Worm (Caenorhabditis elegans) whole organism, young adult: ENCODE results near the gene flp-25.
A peak's percentile ranks its signal among the peaks of the same experiment; 100 is the strongest.

Experiments used
- B0035.1 ChIP-seq: sonication (generic microtip); optimal IDR thresholded peaks from 2 replicates; lab custom pipeline; 2016; ENCODE audit warnings: missing genetic modification characterization, mild to moderate bottlenecking, missing compliant biosample characterization, missing genotype, missing genetic modification reagents
- B0261.1 ChIP-seq: sonication (generic microtip); optimal IDR thresholded peaks from 2 replicates; lab custom pipeline; 2016; ENCODE audit warnings: mild to moderate bottlenecking, missing genetic modification characterization, moderate library complexity, missing compliant biosample characterization
- C06A6.2 ChIP-seq: fragments of 200-800 bp; sonication (Bioruptor generic); conservative IDR thresholded peaks from 2 replicates; pipeline ENCODE4 v1.3.6; 2022; ENCODE audit warnings: missing genetic modification characterization, missing compliant biosample characterization
- C17E4.6 ChIP-seq: fragments of 200-800 bp; sonication (Bioruptor generic); IDR thresholded peaks from 2 replicates; pipeline ENCODE4 v1.3.6; 2022; ENCODE audit warnings: missing genetic modification reagents, missing genetic modification characterization, missing compliant biosample characterization
- F23B12.7 ChIP-seq: sonication (generic microtip); optimal IDR thresholded peaks from 2 replicates; lab custom pipeline; 2017; ENCODE audit warnings: missing genetic modification characterization, mild to moderate bottlenecking, missing compliant biosample characterization, antibody characterized with exemption, moderate library complexity; ENCODE audit not compliant: insufficient read depth
- F33H1.4 ChIP-seq: fragments of 200-800 bp; sonication (Bioruptor generic); IDR thresholded peaks from 2 replicates; pipeline ENCODE4 v1.3.6; 2022; ENCODE audit warnings: missing genetic modification reagents, missing genetic modification characterization, missing compliant biosample characterization
- F49E8.2 ChIP-seq: sonication (generic microtip); optimal IDR thresholded peaks from 3 replicates; lab custom pipeline; 2017; ENCODE audit warnings: missing genetic modification characterization, mild to moderate bottlenecking, missing compliant biosample characterization, antibody characterized with exemption, moderate library complexity; ENCODE audit not compliant: insufficient read depth
- F55B11.4 ChIP-seq: sonication (generic microtip); optimal IDR thresholded peaks from 2 replicates; lab custom pipeline; 2016; ENCODE audit warnings: missing compliant biosample characterization, missing genetic modification characterization, borderline replicate concordance; ENCODE audit not compliant: insufficient read depth
- F57C9.4 ChIP-seq: sonication (generic microtip); optimal IDR thresholded peaks from 2 replicates; lab custom pipeline; 2017; ENCODE audit warnings: mild to moderate bottlenecking, missing genetic modification characterization, missing compliant biosample characterization
- K12H6.12 ChIP-seq: fragments of 200-800 bp; sonication (Bioruptor generic); optimal IDR thresholded peaks from 2 replicates; lab custom pipeline; 2018; ENCODE audit warnings: mild to moderate bottlenecking, missing genetic modification characterization, missing compliant biosample characterization
- T07F8.4 ChIP-seq: sonication (generic microtip); optimal IDR thresholded peaks from 2 replicates; lab custom pipeline; 2016; ENCODE audit warnings: mild to moderate bottlenecking, missing genetic modification characterization, moderate library complexity, missing compliant biosample characterization
- Y67H2A.10 ChIP-seq: fragments of 200-800 bp; sonication (Bioruptor generic); conservative IDR thresholded peaks from 2 replicates; pipeline ENCODE4 v1.3.6; 2022; ENCODE audit warnings: missing genetic modification reagents, missing genetic modification characterization, missing compliant biosample characterization
- Y79H2A.3 ChIP-seq: fragments of 200-800 bp; sonication (Bioruptor generic); conservative IDR thresholded peaks from 2 replicates; pipeline ENCODE4 v1.3.6; 2022; ENCODE audit warnings: missing genetic modification reagents, missing genetic modification characterization, missing compliant biosample characterization
- ama-1 ChIP-seq, 3 experiments: fragments of 150-350 bp in 1 of 3; sonication (generic microtip) in 2 of 3; optimal IDR thresholded peaks; 2 replicates each; lab custom pipeline; 2014 to 2018; ENCODE audit warnings: missing biosample characterization in 2 of 3, missing genetic modification characterization in 2 of 3, missing genetic modification reagents in 2 of 3
- atf-7 ChIP-seq: sonication (generic microtip); optimal IDR thresholded peaks from 2 replicates; lab custom pipeline; 2017; ENCODE audit warnings: mild to moderate bottlenecking, missing genetic modification characterization, missing compliant biosample characterization
- attf-5 ChIP-seq: fragments of 200-800 bp; sonication (Bioruptor generic); optimal IDR thresholded peaks from 2 replicates; lab custom pipeline; 2018; ENCODE audit warnings: mild to moderate bottlenecking, missing genetic modification characterization, missing compliant biosample characterization
- bed-2 ChIP-seq: fragments of 200-800 bp; sonication (Bioruptor generic); IDR thresholded peaks from 2 replicates; pipeline ENCODE4 v1.3.6; 2022; ENCODE audit warnings: missing genetic modification reagents, missing genetic modification characterization, missing compliant biosample characterization
- ceh-100 ChIP-seq: fragments of 200-800 bp; sonication (Bioruptor generic); IDR thresholded peaks from 2 replicates; pipeline ENCODE4 v1.3.6; 2022; ENCODE audit warnings: missing genetic modification reagents, missing genetic modification characterization, missing compliant biosample characterization
- ceh-27 ChIP-seq: fragments of 200-800 bp; sonication (Bioruptor generic); optimal IDR thresholded peaks from 2 replicates; lab custom pipeline; 2018; ENCODE audit warnings: mild to moderate bottlenecking, missing genetic modification characterization, moderate library complexity, missing compliant biosample characterization
- ceh-79 ChIP-seq: sonication (generic microtip); optimal IDR thresholded peaks from 2 replicates; lab custom pipeline; 2017; ENCODE audit warnings: mild to moderate bottlenecking, missing genetic modification characterization, missing compliant biosample characterization
- ceh-91 ChIP-seq: fragments of 200-800 bp; sonication (Bioruptor generic); IDR thresholded peaks from 2 replicates; pipeline ENCODE4 v1.3.6; 2022; ENCODE audit warnings: missing genetic modification reagents, missing genetic modification characterization, missing compliant biosample characterization
- chd-7 ChIP-seq: sonication (generic microtip); optimal IDR thresholded peaks from 2 replicates; lab custom pipeline; 2016; ENCODE audit warnings: mild to moderate bottlenecking, missing genetic modification characterization, moderate library complexity, missing compliant biosample characterization
- dox-1 ChIP-seq: fragments of 200-800 bp; sonication (Bioruptor generic); IDR thresholded peaks from 2 replicates; pipeline ENCODE4 v1.3.6; 2022; ENCODE audit warnings: missing genetic modification reagents, missing genetic modification characterization, missing compliant biosample characterization
- egl-18 ChIP-seq: fragments of 200-800 bp; sonication (Bioruptor generic); IDR thresholded peaks from 2 replicates; pipeline ENCODE4 v1.3.6; 2022; ENCODE audit warnings: missing genetic modification reagents, missing genetic modification characterization, missing compliant biosample characterization
- ekl-4 ChIP-seq: fragments of 200-800 bp; sonication (Bioruptor generic); IDR thresholded peaks from 2 replicates; pipeline ENCODE4 v1.3.6; 2022; ENCODE audit warnings: missing genetic modification reagents, missing genetic modification characterization, missing compliant biosample characterization
- gei-17 ChIP-seq: fragments of 200-800 bp; sonication (Bioruptor generic); optimal IDR thresholded peaks from 2 replicates; lab custom pipeline; 2018; ENCODE audit warnings: mild to moderate bottlenecking, missing genetic modification characterization, missing compliant biosample characterization
- hlh-12 ChIP-seq: sonication (generic microtip); optimal IDR thresholded peaks from 2 replicates; lab custom pipeline; 2016; ENCODE audit warnings: missing genetic modification characterization, missing compliant biosample characterization
- hmg-1.2 ChIP-seq: fragments of 200-800 bp; sonication (Bioruptor generic); IDR thresholded peaks from 2 replicates; pipeline ENCODE4 v1.3.6; 2022; ENCODE audit warnings: missing genetic modification reagents, missing genetic modification characterization, missing compliant biosample characterization
- lag-1 ChIP-seq: fragments of 200-800 bp; sonication (Bioruptor generic); IDR thresholded peaks from 2 replicates; pipeline ENCODE4 v1.3.6; 2022; ENCODE audit warnings: missing genetic modification reagents, missing genetic modification characterization, missing compliant biosample characterization
- let-526 ChIP-seq: fragments of 200-800 bp; sonication (Bioruptor generic); IDR thresholded peaks from 2 replicates; pipeline ENCODE4 v1.3.6; 2022; ENCODE audit warnings: missing genetic modification reagents, missing genetic modification characterization, missing compliant biosample characterization
- lin-35 ChIP-seq, 3 experiments: fragments of 150-350 bp in 2 of 3; sonication (generic microtip) in 1 of 3; optimal IDR thresholded peaks; 2 replicates each; lab custom pipeline; 2014 to 2018; ENCODE audit warnings: missing biosample characterization in 3 of 3, missing genetic modification characterization in 3 of 3, missing genetic modification reagents in 3 of 3
- lir-1 ChIP-seq: fragments of 200-800 bp; sonication (Bioruptor generic); conservative IDR thresholded peaks from 2 replicates; pipeline ENCODE4 v1.3.6; 2022; ENCODE audit warnings: missing genetic modification reagents, missing genetic modification characterization, missing compliant biosample characterization
- madf-6 ChIP-seq: fragments of 200-800 bp; sonication (Bioruptor generic); IDR thresholded peaks from 2 replicates; pipeline ENCODE4 v1.3.6; 2022; ENCODE audit warnings: missing genetic modification reagents, missing genetic modification characterization, missing compliant biosample characterization
- madf-8 ChIP-seq: fragments of 200-800 bp; sonication (Bioruptor generic); conservative IDR thresholded peaks from 2 replicates; pipeline ENCODE4 v1.3.6; 2022; ENCODE audit warnings: missing genetic modification reagents, missing genetic modification characterization, missing compliant biosample characterization
- mcd-1 ChIP-seq: fragments of 200-800 bp; sonication (Bioruptor generic); IDR thresholded peaks from 2 replicates; pipeline ENCODE4 v1.3.6; 2022; ENCODE audit warnings: missing genetic modification reagents, missing genetic modification characterization, missing compliant biosample characterization
- nfya-1 ChIP-seq: sonication (generic microtip); optimal IDR thresholded peaks from 2 replicates; lab custom pipeline; 2017; ENCODE audit warnings: antibody characterized with exemption, missing compliant biosample characterization, missing genetic modification characterization, borderline replicate concordance; ENCODE audit not compliant: insufficient read depth
- nhr-27 ChIP-seq: fragments of 200-800 bp; sonication (Bioruptor generic); optimal IDR thresholded peaks from 2 replicates; lab custom pipeline; 2018; ENCODE audit warnings: mild to moderate bottlenecking, missing genetic modification characterization, moderate library complexity, missing compliant biosample characterization
- pbrm-1 ChIP-seq: fragments of 200-800 bp; sonication (Bioruptor generic); IDR thresholded peaks from 2 replicates; pipeline ENCODE4 v1.3.6; 2022; ENCODE audit warnings: missing genetic modification reagents, missing genetic modification characterization, missing compliant biosample characterization
- rec-8 ChIP-seq, 2 experiments: sonication (generic microtip); optimal IDR thresholded peaks; 2 replicates each; lab custom pipeline; 2016; ENCODE audit warnings: mild to moderate bottlenecking in 2 of 2, missing genetic modification characterization in 2 of 2, missing genetic modification reagents in 2 of 2, missing genotype in 2 of 2, missing biosample characterization in 1 of 2, missing compliant biosample characterization in 1 of 2, moderate library complexity in 1 of 2
- repo-1 ChIP-seq: sonication (generic microtip); optimal IDR thresholded peaks from 2 replicates; lab custom pipeline; 2017; ENCODE audit warnings: mild to moderate bottlenecking, missing genetic modification characterization, missing compliant biosample characterization
- sdz-38 ChIP-seq: sonication (generic microtip); optimal IDR thresholded peaks from 2 replicates; lab custom pipeline; 2016; ENCODE audit warnings: missing genotype, missing genetic modification characterization, missing compliant biosample characterization
- snpc-1.1 ChIP-seq: sonication (generic microtip); optimal IDR thresholded peaks from 2 replicates; lab custom pipeline; 2017; ENCODE audit warnings: missing genetic modification characterization, mild to moderate bottlenecking, missing compliant biosample characterization, antibody characterized with exemption, moderate library complexity, missing genotype, missing genetic modification reagents; ENCODE audit not compliant: insufficient read depth
- snpc-3.4 ChIP-seq: sonication (generic microtip); optimal IDR thresholded peaks from 2 replicates; lab custom pipeline; 2017; ENCODE audit warnings: missing genetic modification characterization, mild to moderate bottlenecking, missing compliant biosample characterization, antibody characterized with exemption, moderate library complexity, missing genotype, missing genetic modification reagents
- somi-1 ChIP-seq: fragments of 200-800 bp; sonication (Bioruptor generic); optimal IDR thresholded peaks from 2 replicates; lab custom pipeline; 2018; ENCODE audit warnings: mild to moderate bottlenecking, missing genetic modification characterization, missing compliant biosample characterization
- zfh-2 ChIP-seq: fragments of 200-800 bp; sonication (Bioruptor generic); conservative IDR thresholded peaks from 2 replicates; pipeline ENCODE4 v1.3.6; 2022; ENCODE audit warnings: missing genetic modification reagents, missing genetic modification characterization, missing compliant biosample characterization
- ztf-22 ChIP-seq: fragments of 200-800 bp; sonication (Bioruptor generic); optimal IDR thresholded peaks from 2 replicates; lab custom pipeline; 2018; ENCODE audit warnings: mild to moderate bottlenecking, missing genetic modification characterization, moderate library complexity, missing compliant biosample characterization
- ztf-3 ChIP-seq: fragments of 200-800 bp; sonication (Bioruptor generic); optimal IDR thresholded peaks from 2 replicates; lab custom pipeline; 2018; ENCODE audit warnings: mild to moderate bottlenecking, missing genetic modification characterization, missing compliant biosample characterization
- ztf-6 ChIP-seq: fragments of 200-800 bp; sonication (Bioruptor generic); IDR thresholded peaks from 2 replicates; pipeline ENCODE4 v1.3.6; 2022; ENCODE audit warnings: missing genetic modification reagents, missing genetic modification characterization, missing compliant biosample characterization

flp-25 gene

DNA sequence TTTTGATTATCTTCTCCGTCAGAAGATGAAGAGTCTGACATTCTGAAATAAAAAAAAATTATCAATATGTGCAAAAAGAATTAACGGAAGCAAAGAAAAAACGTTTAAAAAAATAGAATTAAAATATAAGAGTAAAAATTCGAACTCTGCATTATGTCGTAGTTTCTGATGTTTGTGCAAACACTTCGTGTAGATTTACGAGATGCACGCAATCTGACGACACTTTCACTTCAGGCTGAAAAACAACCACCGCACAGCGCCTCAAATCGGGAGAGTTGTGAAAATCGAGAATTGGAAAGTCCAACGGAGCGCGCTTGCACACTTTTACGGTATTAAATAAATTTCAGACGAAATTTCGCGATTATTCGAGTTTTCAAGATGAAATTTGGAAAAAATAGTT lies 45.3 kb downstream of the flp-25 start, which contains the start of gene T26G10.1 (continued):
- TF ChIP-seq snpc-1.1 (tag; lab: Kevin White, UChicago) (peak; percentile 73), bed-2 (GFP tag; lab: Robert Waterston, UW) (no peak), repo-1 (tag; lab: Kevin White, UChicago) (no peak), snpc-3.4 (tag; lab: Kevin White, UChicago) (no peak), zfh-2 (GFP tag; lab: Robert Waterston, UW) (no peak), ekl-4 (GFP tag; lab: Robert Waterston, UW) (peak; percentile 87), F49E8.2 (tag; lab: Kevin White, UChicago) (no peak), dox-1 (GFP tag; lab: Robert Waterston, UW) (peak; percentile 90), atf-7 (no peak), nfya-1 (tag; lab: Kevin White, UChicago) (no peak), ama-1 (optimal IDR thresholded peaks at IDR 0.05; lab: Kevin White, UChicago) (no peak), ama-1 (GFP tag; optimal IDR thresholded peaks at IDR 0.05; lab: Kevin White, UChicago) (no peak), F57C9.4 (tag; lab: Kevin White, UChicago) (no peak), nhr-27 (tag; lab: Kevin White, UChicago) (no peak), sdz-38 (tag; lab: Kevin White, UChicago) (no peak), rec-8 (tag; optimal IDR thresholded peaks at IDR 0.05; lab: Kevin White, UChicago) (no peak), C17E4.6 (0 out of 2 replicates have a peak, but pooled peaks have one; percentile 15), egl-18 (GFP tag; lab: Robert Waterston, UW) (no peak), ceh-79 (tag; lab: Kevin White, UChicago) (no peak), B0035.1 (tag; lab: Kevin White, UChicago) (no peak), mcd-1 (GFP tag; lab: Robert Waterston, UW) (peak; percentile 96), ztf-6 (GFP tag; lab: Robert Waterston, UW) (no peak), madf-8 (GFP tag; lab: Robert Waterston, UW) (peak; percentile 68), hlh-12 (tag; lab: Kevin White, UChicago) (no peak), lir-1 (GFP tag; lab: Robert Waterston, UW) (peak; percentile 55), ceh-100 (GFP tag; lab: Robert Waterston, UW) (peak; percentile 89), chd-7 (tag; lab: Kevin White, UChicago) (no peak), gei-17 (GFP tag; lab: Kevin White, UChicago) (no peak), hmg-1.2 (GFP tag; lab: Robert Waterston, UW) (peak; percentile 65), K12H6.12 (tag; lab: Kevin White, UChicago) (no peak), lag-1 (GFP tag; lab: Robert Waterston, UW) (no peak), somi-1 (GFP tag; lab: Kevin White, UChicago) (no peak), ztf-22 (GFP tag; lab: Kevin White, UChicago) (no peak), F33H1.4 (GFP tag; lab: Robert Waterston, UW) (peak; percentile 65), B0261.1 (tag; lab: Kevin White, UChicago) (no peak), madf-6 (GFP tag; lab: Robert Waterston, UW) (peak; percentile 83), let-526 (GFP tag; lab: Robert Waterston, UW) (no peak), pbrm-1 (GFP tag; lab: Robert Waterston, UW) (peak; percentile 80), T07F8.4 (no peak), F55B11.4 (no peak), attf-5 (GFP tag; lab: Kevin White, UChicago) (peak; percentile 73), Y79H2A.3 (GFP tag; lab: Robert Waterston, UW) (no peak), ceh-91 (GFP tag; lab: Robert Waterston, UW) (peak; percentile 83), C06A6.2 (GFP tag; lab: Robert Waterston, UW) (no peak), F23B12.7 (tag; lab: Kevin White, UChicago) (no peak), Y67H2A.10 (GFP tag; lab: Robert Waterston, UW) (no peak), ceh-27 (GFP tag; lab: Kevin White, UChicago) (peak; percentile 34), lin-35 (GFP tag; optimal IDR thresholded peaks at IDR 0.05; lab: Kevin White, UChicago) (no peak), ztf-3 (GFP tag; lab: Kevin White, UChicago) (no peak)
